Worm (Caenorhabditis elegans) whole organism, L3 larva: ENCODE results near the gene srd-45.

Experiments used
- R02D3.7 ChIP-seq: fragments of 150-350 bp; optimal IDR thresholded peaks from 2 replicates; lab custom pipeline; 2014; ENCODE audit warnings: missing biosample characterization, missing genetic modification characterization
- ZK546.5 ChIP-seq: sonication (generic microtip); optimal IDR thresholded peaks from 2 replicates; lab custom pipeline; 2017; ENCODE audit warnings: missing biosample characterization, missing genetic modification characterization
- ama-1 ChIP-seq: fragments of 150-350 bp; optimal IDR thresholded peaks from 2 replicates; lab custom pipeline; 2018
- ceh-16 ChIP-seq: sonication (generic microtip); optimal IDR thresholded peaks from 2 replicates; lab custom pipeline; 2017; ENCODE audit warnings: missing biosample characterization, missing genetic modification characterization
- ceh-28 ChIP-seq: fragments of 150-350 bp; optimal IDR thresholded peaks from 2 replicates; lab custom pipeline; 2014; ENCODE audit warnings: missing biosample characterization, missing genetic modification reagents, missing genetic modification characterization
- ceh-9 ChIP-seq: sonication (generic microtip); optimal IDR thresholded peaks from 2 replicates; lab custom pipeline; 2018; ENCODE audit warnings: missing biosample characterization, missing genetic modification characterization
- egl-27 ChIP-seq: sonication (generic microtip); optimal IDR thresholded peaks from 4 replicates; lab custom pipeline; 2017; ENCODE audit warnings: missing biosample characterization, missing genetic modification reagents, missing genetic modification characterization
- elt-1 ChIP-seq: fragments of 150-350 bp; optimal IDR thresholded peaks from 2 replicates; lab custom pipeline; 2014; ENCODE audit warnings: missing biosample characterization, missing genetic modification characterization
- elt-2 ChIP-seq: sonication (generic microtip); optimal IDR thresholded peaks from 2 replicates; lab custom pipeline; 2016; ENCODE audit warnings: missing genetic modification reagents, mild to moderate bottlenecking, missing genetic modification characterization, missing compliant biosample characterization
- fkh-10 ChIP-seq: sonication (generic microtip); optimal IDR thresholded peaks from 2 replicates; lab custom pipeline; 2017; ENCODE audit warnings: missing biosample characterization, missing genetic modification reagents, missing genetic modification characterization
- fos-1 ChIP-seq: fragments of 150-350 bp; optimal IDR thresholded peaks from 2 replicates; lab custom pipeline; 2014; ENCODE audit warnings: missing biosample characterization, missing genetic modification characterization
- hmg-11 ChIP-seq: sonication (generic microtip); optimal IDR thresholded peaks from 2 replicates; lab custom pipeline; 2016; ENCODE audit warnings: missing genetic modification characterization, missing compliant biosample characterization
- jun-1 ChIP-seq: fragments of 150-350 bp; optimal IDR thresholded peaks from 2 replicates; lab custom pipeline; 2014; ENCODE audit warnings: missing biosample characterization, missing genetic modification reagents, missing genetic modification characterization
- lin-39 ChIP-seq: fragments of 150-350 bp; optimal IDR thresholded peaks from 2 replicates; lab custom pipeline; 2018; ENCODE audit warnings: missing biosample characterization, missing genetic modification reagents, missing genetic modification characterization
- mdl-1 ChIP-seq: fragments of 150-350 bp; optimal IDR thresholded peaks from 2 replicates; lab custom pipeline; 2014; ENCODE audit warnings: missing biosample characterization, missing genetic modification characterization
- mml-1 ChIP-seq: fragments of 150-350 bp; sonication (generic microtip); optimal IDR thresholded peaks from 3 replicates; lab custom pipeline; 2014; ENCODE audit warnings: missing biosample characterization, missing genetic modification characterization
- nhr-237 ChIP-seq: fragments of 150-350 bp; optimal IDR thresholded peaks from 2 replicates; lab custom pipeline; 2014; ENCODE audit warnings: missing biosample characterization, missing genetic modification characterization
- nhr-25 ChIP-seq: sonication (generic microtip); optimal IDR thresholded peaks from 2 replicates; lab custom pipeline; 2017; ENCODE audit warnings: missing biosample characterization, missing genetic modification characterization
- nhr-43 ChIP-seq: sonication (generic microtip); optimal IDR thresholded peaks from 2 replicates; lab custom pipeline; 2016; ENCODE audit warnings: mild to moderate bottlenecking, missing genetic modification characterization, missing compliant biosample characterization; ENCODE audit not compliant: poor library complexity, severe bottlenecking
- nhr-67 ChIP-seq: fragments of 150-350 bp; optimal IDR thresholded peaks from 2 replicates; lab custom pipeline; 2014; ENCODE audit warnings: missing biosample characterization, missing genetic modification characterization
- nhr-77 ChIP-seq: fragments of 150-350 bp; optimal IDR thresholded peaks from 2 replicates; lab custom pipeline; 2014; ENCODE audit warnings: missing biosample characterization, missing genetic modification characterization
- unc-39 ChIP-seq: sonication (generic microtip); optimal IDR thresholded peaks from 4 replicates; lab custom pipeline; 2017; ENCODE audit warnings: missing biosample characterization, missing genetic modification characterization
- unc-62 ChIP-seq: fragments of 150-350 bp; sonication (generic microtip); optimal IDR thresholded peaks from 4 replicates; lab custom pipeline; 2014; ENCODE audit warnings: missing biosample characterization, missing genetic modification reagents, missing genetic modification characterization
- zag-1 ChIP-seq: fragments of 150-350 bp; optimal IDR thresholded peaks from 2 replicates; lab custom pipeline; 2014; ENCODE audit warnings: missing biosample characterization, missing genetic modification characterization

The srd-45 gene

ce11 chrX:12375783-12376182 lies 47.0 kb downstream of the srd-45 start:
- TF ChIP-seq nhr-77 (tag; lab: Kevin White, UChicago) = no peak
- TF ChIP-seq nhr-43 (tag; lab: Kevin White, UChicago) = no peak
- TF ChIP-seq lin-39 = no peak
- no peak for TF ChIP-seq ceh-16 (tag; lab: Kevin White, UChicago)
- TF ChIP-seq fos-1 (tag; lab: Kevin White, UChicago) = no peak
- no peak for TF ChIP-seq hmg-11 (tag; lab: Kevin White, UChicago)
- TF ChIP-seq elt-2 (tag; lab: Kevin White, UChicago) = no peak
- TF ChIP-seq, all 47 proteins: peak for 0

- TF ChIP-seq fkh-10 (no peak), mdl-1 (no peak), ceh-9 (tag; lab: Kevin White, UChicago) (no peak), elt-1 (tag; lab: Kevin White, UChicago) (no peak), nhr-237 (no peak), elt-2 (tag; lab: Kevin White, UChicago) (no peak), unc-62 (GFP tag; lab: Kevin White, UChicago) (no peak), mml-1 (tag; lab: Kevin White, UChicago) (no peak), unc-39 (tag; lab: Kevin White, UChicago) (no peak), ceh-16 (tag; lab: Kevin White, UChicago) (no peak), ZK546.5 (tag; lab: Kevin White, UChicago) (no peak), egl-27 (tag; lab: Kevin White, UChicago) (no peak), ama-1 (no peak), nhr-25 (tag; lab: Kevin White, UChicago) (no peak), zag-1 (tag; lab: Kevin White, UChicago) (no peak), nhr-67 (no peak), jun-1 (tag; lab: Kevin White, UChicago) (no peak), ceh-28 (tag; lab: Kevin White, UChicago) (no peak), R02D3.7 (no peak)
Observed at ce11 chrX:12378293-12378692, 49.5 kb downstream of the srd-45 start, which contains the start of gene glb-13. Gene glb-13 (minus strand): TSS chrX:12378393.
